Worm (Caenorhabditis elegans) whole organism, L2 larva: Measurements from ENCODE around the gene txdc-12.1.

Source experiments
- C34F6.9 ChIP-seq: fragments of 150-350 bp; optimal IDR thresholded peaks from 2 replicates; lab custom pipeline; 2014; ENCODE audit warnings: missing biosample characterization, missing genetic modification characterization
- F13H6.1 ChIP-seq: sonication (generic microtip); optimal IDR thresholded peaks from 2 replicates; lab custom pipeline; 2016; ENCODE audit warnings: missing genetic modification characterization, missing compliant biosample characterization
- R02D3.7 ChIP-seq: fragments of 150-350 bp; optimal IDR thresholded peaks from 2 replicates; lab custom pipeline; 2014; ENCODE audit warnings: missing biosample characterization, missing genetic modification characterization
- Y55F3AM.14 ChIP-seq: fragments of 200-800 bp; sonication (Bioruptor generic); optimal IDR thresholded peaks from 2 replicates; lab custom pipeline; 2018; ENCODE audit warnings: mild to moderate bottlenecking, missing genetic modification characterization, missing compliant biosample characterization
- ZK546.5 ChIP-seq: sonication (generic microtip); optimal IDR thresholded peaks from 2 replicates; lab custom pipeline; 2017; ENCODE audit warnings: missing biosample characterization, missing genetic modification characterization
- alr-1 ChIP-seq: fragments of 150-350 bp; optimal IDR thresholded peaks from 2 replicates; lab custom pipeline; 2014; ENCODE audit warnings: missing biosample characterization, missing genetic modification characterization
- ama-1 ChIP-seq: fragments of 150-350 bp; optimal IDR thresholded peaks from 2 replicates; lab custom pipeline; 2018; ENCODE audit warnings: inconsistent platforms
- ceh-16 ChIP-seq: fragments of 150-350 bp; optimal IDR thresholded peaks from 2 replicates; lab custom pipeline; 2014; ENCODE audit warnings: missing biosample characterization, missing genetic modification characterization
- crh-2 ChIP-seq: sonication (generic microtip); optimal IDR thresholded peaks from 2 replicates; lab custom pipeline; 2017; ENCODE audit warnings: missing biosample characterization, missing genetic modification characterization
- dmd-4 ChIP-seq: sonication (generic microtip); optimal IDR thresholded peaks from 2 replicates; lab custom pipeline; 2017; ENCODE audit warnings: missing biosample characterization, missing genetic modification characterization
- egl-27 ChIP-seq: sonication (generic microtip); optimal IDR thresholded peaks from 3 replicates; lab custom pipeline; 2017; ENCODE audit warnings: missing biosample characterization, missing genetic modification reagents, missing genetic modification characterization
- elt-1 ChIP-seq: fragments of 150-350 bp; optimal IDR thresholded peaks from 2 replicates; lab custom pipeline; 2014; ENCODE audit warnings: missing biosample characterization, missing genetic modification characterization
- gmeb-1 ChIP-seq: fragments of 150-350 bp; optimal IDR thresholded peaks from 2 replicates; lab custom pipeline; 2014; ENCODE audit warnings: missing biosample characterization, missing genetic modification characterization
- lin-11 ChIP-seq: fragments of 150-350 bp; sonication (generic microtip); optimal IDR thresholded peaks from 2 replicates; lab custom pipeline; 2014; ENCODE audit warnings: missing biosample characterization, missing genetic modification characterization, inconsistent platforms, mixed read lengths
- lin-13 ChIP-seq: fragments of 150-350 bp; optimal IDR thresholded peaks from 2 replicates; lab custom pipeline; 2014; ENCODE audit warnings: missing biosample characterization, missing genetic modification reagents, missing genetic modification characterization
- lin-39 ChIP-seq: fragments of 150-350 bp; optimal IDR thresholded peaks from 2 replicates; lab custom pipeline; 2014; ENCODE audit warnings: missing biosample characterization, missing genetic modification reagents, missing genetic modification characterization
- lsy-2 ChIP-seq, 2 experiments: fragments of 150-350 bp in 1 of 2; sonication (generic microtip) in 1 of 2; optimal IDR thresholded peaks; 2 replicates each; lab custom pipeline; 2014 to 2017; ENCODE audit warnings: missing biosample characterization in 2 of 2, missing genetic modification characterization in 2 of 2
- mab-5 ChIP-seq: fragments of 150-350 bp; optimal IDR thresholded peaks from 2 replicates; lab custom pipeline; 2014; ENCODE audit warnings: missing biosample characterization, missing genetic modification characterization
- mdl-1 ChIP-seq, 2 experiments: fragments of 150-350 bp in 1 of 2; sonication (generic microtip) in 1 of 2; optimal IDR thresholded peaks; 2 replicates each; lab custom pipeline; 2017; ENCODE audit warnings: missing biosample characterization in 2 of 2, missing genetic modification characterization in 2 of 2
- nhr-10 ChIP-seq: sonication (generic microtip); optimal IDR thresholded peaks from 2 replicates; lab custom pipeline; 2017; ENCODE audit warnings: missing biosample characterization, missing genetic modification characterization
- nhr-23 ChIP-seq: fragments of 150-350 bp; optimal IDR thresholded peaks from 2 replicates; lab custom pipeline; 2014; ENCODE audit warnings: missing biosample characterization, missing genetic modification reagents, missing genetic modification characterization
- nhr-237 ChIP-seq: fragments of 150-350 bp; optimal IDR thresholded peaks from 2 replicates; lab custom pipeline; 2014; ENCODE audit warnings: missing biosample characterization, missing genetic modification characterization
- nhr-25 ChIP-seq: fragments of 150-350 bp; sonication (generic microtip); optimal IDR thresholded peaks from 3 replicates; lab custom pipeline; 2014; ENCODE audit warnings: missing biosample characterization, missing genetic modification characterization
- peb-1 ChIP-seq: fragments of 150-350 bp; optimal IDR thresholded peaks from 2 replicates; lab custom pipeline; 2014; ENCODE audit warnings: missing biosample characterization, missing genetic modification characterization
- skn-1 ChIP-seq: sonication (generic microtip); optimal IDR thresholded peaks from 2 replicates; lab custom pipeline; 2017; ENCODE audit warnings: missing biosample characterization, missing genetic modification characterization
- sma-9 ChIP-seq, 2 experiments: fragments of 150-350 bp in 1 of 2; sonication (generic microtip) in 1 of 2; optimal IDR thresholded peaks; 2 replicates each; lab custom pipeline; 2014 to 2016; ENCODE audit warnings: missing genetic modification characterization in 2 of 2, mild to moderate bottlenecking in 1 of 2, missing biosample characterization in 1 of 2, missing compliant biosample characterization in 1 of 2, missing genetic modification reagents in 1 of 2, moderate library complexity in 1 of 2
- snpc-4 ChIP-seq: fragments of 150-350 bp; optimal IDR thresholded peaks from 2 replicates; lab custom pipeline; 2014; ENCODE audit warnings: missing biosample characterization, missing genetic modification characterization
- unc-39 ChIP-seq: fragments of 150-350 bp; optimal IDR thresholded peaks from 2 replicates; lab custom pipeline; 2014; ENCODE audit warnings: missing biosample characterization, missing genetic modification characterization
- unc-62 ChIP-seq: fragments of 150-350 bp; optimal IDR thresholded peaks from 2 replicates; lab custom pipeline; 2014; ENCODE audit warnings: missing biosample characterization, missing genetic modification reagents, missing genetic modification characterization
- zag-1 ChIP-seq: fragments of 150-350 bp; optimal IDR thresholded peaks from 2 replicates; lab custom pipeline; 2014; ENCODE audit warnings: missing biosample characterization, missing genetic modification characterization
- ztf-11 ChIP-seq: sonication (generic microtip); optimal IDR thresholded peaks from 2 replicates; lab custom pipeline; 2017; ENCODE audit warnings: missing biosample characterization, missing genetic modification characterization
- ztf-4 ChIP-seq: fragments of 150-350 bp; optimal IDR thresholded peaks from 2 replicates; lab custom pipeline; 2014; ENCODE audit warnings: missing biosample characterization, missing genetic modification characterization

The txdc-12.1 gene

ce11 chrII:12241792-12242191 lies 1.6 kb downstream of the txdc-12.1 start:
- no peak for TF ChIP-seq ama-1 (lab: Kevin White, UChicago)
- no peak for TF ChIP-seq elt-1
- TF ChIP-seq skn-1 (tag; lab: Kevin White, UChicago) = no peak
- no peak for TF ChIP-seq zag-1 (tag; lab: Kevin White, UChicago)
- TF ChIP-seq R02D3.7 (tag; lab: Kevin White, UChicago) = no peak
- TF ChIP-seq C34F6.9 (tag; lab: Kevin White, UChicago) = no peak
- no peak for TF ChIP-seq alr-1 (tag; lab: Kevin White, UChicago)
- no peak for TF ChIP-seq ZK546.5 (tag; lab: Kevin White, UChicago)
- TF ChIP-seq ztf-11 = no peak
- TF ChIP-seq nhr-237 = no peak
- TF ChIP-seq lin-13 (GFP tag; lab: Kevin White, UChicago) = no peak
- no peak for TF ChIP-seq dmd-4 (tag; lab: Kevin White, UChicago)
- TF ChIP-seq mab-5 = no peak
- TF ChIP-seq nhr-23 (tag; lab: Kevin White, UChicago) = no peak

- no peak for TF ChIP-seq lsy-2 (tag; optimal IDR thresholded peaks at IDR 0.05; lab: Kevin White, UChicago)
- TF ChIP-seq skn-1 (tag; lab: Kevin White, UChicago) = no peak
- no peak for TF ChIP-seq zag-1 (tag; lab: Kevin White, UChicago)
- TF ChIP-seq crh-2 = no peak
- TF ChIP-seq mab-5 = no peak
- no peak for TF ChIP-seq peb-1 (tag; lab: Kevin White, UChicago)
- no peak for TF ChIP-seq lin-11 (tag; lab: Kevin White, UChicago)
- no peak for TF ChIP-seq ZK546.5 (tag; lab: Kevin White, UChicago)
- TF ChIP-seq, all 48 proteins: peak for 0
Observed at ce11 chrII:12242551-12242950, 2.4 kb downstream of the txdc-12.1 start, which contains the start of gene Y57A10A.24. Gene Y57A10A.24, plus strand, starts transcription at chrII:12242946.

ce11 chrII:12249042-12249441 lies 8.9 kb downstream of the txdc-12.1 start, which contains the start of gene tag-276:
Gene tag-276, minus strand, starts transcription at chrII:12249142.
- TF ChIP-seq ama-1 (lab: Kevin White, UChicago) = no peak
- no peak for TF ChIP-seq unc-39 (tag; lab: Kevin White, UChicago)
- no peak for TF ChIP-seq F13H6.1
- no peak for TF ChIP-seq snpc-4 (tag; lab: Kevin White, UChicago)
- no peak for TF ChIP-seq nhr-25 (tag; lab: Kevin White, UChicago)
- no peak for TF ChIP-seq nhr-10 (tag; lab: Kevin White, UChicago)
- TF ChIP-seq crh-2 = no peak
- TF ChIP-seq ztf-11 = no peak
- TF ChIP-seq lin-39 (tag; lab: Kevin White, UChicago) = no peak
- no peak for TF ChIP-seq ztf-4 (tag; lab: Kevin White, UChicago)
- TF ChIP-seq peb-1 (tag; lab: Kevin White, UChicago) = no peak
- no peak for TF ChIP-seq ZK546.5 (tag; lab: Kevin White, UChicago)
- no peak for TF ChIP-seq ceh-16 (tag; lab: Kevin White, UChicago)
- no peak for TF ChIP-seq Y55F3AM.14 (GFP tag; lab: Kevin White, UChicago)
- no peak for TF ChIP-seq egl-27 (tag; lab: Kevin White, UChicago)
- no peak for TF ChIP-seq zag-1 (tag; lab: Kevin White, UChicago)

- TF ChIP-seq mdl-1 (tag; optimal IDR thresholded peaks at IDR 0.05; lab: Kevin White, UChicago) = no peak
Observed at ce11 chrII:12255545-12256233, 15.5 kb downstream of the txdc-12.1 start.

ce11 chrII:12256528-12256927 lies 16.3 kb downstream of the txdc-12.1 start, which contains the start of gene parn-2:
Gene parn-2, minus strand, starts transcription at chrII:12256628.
- TF ChIP-seq crh-2 = no peak
- TF ChIP-seq lin-39 (tag; lab: Kevin White, UChicago) = no peak
- TF ChIP-seq R02D3.7 (tag; lab: Kevin White, UChicago) = no peak
- TF ChIP-seq alr-1 (tag; lab: Kevin White, UChicago) = no peak
- no peak for TF ChIP-seq gmeb-1 (tag; lab: Kevin White, UChicago)
- TF ChIP-seq sma-9 (GFP tag; optimal IDR thresholded peaks at IDR 0.05; lab: Kevin White, UChicago) = no peak
- TF ChIP-seq sma-9 (tag; optimal IDR thresholded peaks at IDR 0.05; lab: Kevin White, UChicago) = no peak
- no peak for TF ChIP-seq unc-62 (GFP tag; lab: Kevin White, UChicago)
